Worm (Caenorhabditis elegans): ENCODE results near the gene gsto-3.

gsto-3 gene

DNA sequence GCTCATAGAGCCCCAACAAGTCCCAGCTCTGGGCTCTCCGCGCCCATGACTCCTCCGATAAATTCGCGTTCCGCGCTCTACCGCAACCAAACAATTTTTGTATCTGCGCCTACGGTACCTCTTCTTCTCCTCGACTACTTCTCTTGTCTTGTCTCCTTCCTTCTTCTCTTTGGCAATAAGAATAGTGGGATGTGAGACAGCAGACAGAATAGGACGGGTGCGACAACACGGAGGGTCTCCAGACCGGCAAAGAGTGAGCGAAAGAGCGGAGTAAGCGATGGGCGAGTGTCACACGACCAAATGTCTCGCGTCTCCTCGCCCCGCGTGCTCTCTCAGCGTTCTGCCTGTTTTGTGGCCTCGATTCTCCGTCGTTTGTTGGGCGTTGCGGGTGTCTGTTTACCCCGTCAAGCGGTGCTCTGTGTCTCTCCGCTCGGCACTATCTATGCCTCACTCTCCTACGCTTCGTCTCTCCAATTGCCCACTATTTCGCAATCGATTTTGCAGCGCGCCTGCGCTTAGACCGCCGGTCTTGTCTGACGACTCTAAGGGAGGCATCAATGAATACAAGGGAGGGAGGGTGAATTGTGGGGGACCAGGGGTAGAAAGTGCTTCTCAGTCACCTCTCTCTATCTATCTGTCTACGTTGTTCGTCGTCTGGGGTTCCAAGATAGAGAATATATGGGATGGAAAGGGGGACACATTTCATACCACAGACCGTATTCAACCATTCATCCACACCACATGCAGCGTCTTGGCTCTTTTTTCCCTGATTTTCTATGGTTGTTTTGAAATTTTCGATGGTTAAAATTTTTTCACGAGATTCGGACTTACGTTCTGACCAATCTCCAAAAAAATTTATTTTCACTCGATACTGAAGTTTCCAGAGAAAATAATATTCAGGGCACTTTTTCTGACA, 26.3 kb downstream of the gsto-3 start, which contains the start of gene gei-4 (continued):
- no peak for TF ChIP-seq nhr-111 (GFP tag; optimal IDR thresholded peaks at IDR 0.05)
- no peak for TF ChIP-seq lim-7 (GFP tag; IDR thresholded peaks at IDR 0.05)
- TF ChIP-seq ceh-28 (tag; optimal IDR thresholded peaks at IDR 0.05) = peak; percentile 92
- peak; percentile 66 for TF ChIP-seq jun-1 (tag; optimal IDR thresholded peaks at IDR 0.05)
- peak; percentile 78 for TF ChIP-seq dmd-6 (GFP tag; IDR thresholded peaks at IDR 0.05)
- TF ChIP-seq zfp-3 (GFP tag; conservative IDR thresholded peaks at IDR 0.05) = no peak
- TF ChIP-seq zag-1 (tag; optimal IDR thresholded peaks at IDR 0.05) = no peak
- no peak for TF ChIP-seq nhr-76 (tag; optimal IDR thresholded peaks at IDR 0.05)
- peak; percentile 24 for TF ChIP-seq lin-13 (GFP tag; optimal IDR thresholded peaks at IDR 0.05)
- peak; percentile 97 for TF ChIP-seq hlh-11 (tag; optimal IDR thresholded peaks at IDR 0.05)
- peak; percentile 52; the same call in 1 of the 2 replicates for TF ChIP-seq dmd-9 (GFP tag; IDR thresholded peaks at IDR 0.05)
- no peak for TF ChIP-seq R02D3.7 (tag; optimal IDR thresholded peaks at IDR 0.05)
- peak; percentile 88 for TF ChIP-seq mep-1 (tag; optimal IDR thresholded peaks at IDR 0.05)
- peak; percentile 18 for TF ChIP-seq ztf-7 (tag; optimal IDR thresholded peaks at IDR 0.05)
- no peak for TF ChIP-seq zip-11 (GFP tag; IDR thresholded peaks at IDR 0.05)
- TF ChIP-seq ZK546.5 (tag; optimal IDR thresholded peaks at IDR 0.05) = no peak
- no peak for TF ChIP-seq Y105C5A.15 (GFP tag; IDR thresholded peaks at IDR 0.05)
- peak; percentile 99 for TF ChIP-seq set-16 (GFP tag; IDR thresholded peaks at IDR 0.05)
- TF ChIP-seq F10B5.3 (tag; optimal IDR thresholded peaks at IDR 0.05) = peak; percentile 58
- TF ChIP-seq gei-8 (GFP tag; optimal IDR thresholded peaks at IDR 0.05) = peak; percentile 67

DNA sequence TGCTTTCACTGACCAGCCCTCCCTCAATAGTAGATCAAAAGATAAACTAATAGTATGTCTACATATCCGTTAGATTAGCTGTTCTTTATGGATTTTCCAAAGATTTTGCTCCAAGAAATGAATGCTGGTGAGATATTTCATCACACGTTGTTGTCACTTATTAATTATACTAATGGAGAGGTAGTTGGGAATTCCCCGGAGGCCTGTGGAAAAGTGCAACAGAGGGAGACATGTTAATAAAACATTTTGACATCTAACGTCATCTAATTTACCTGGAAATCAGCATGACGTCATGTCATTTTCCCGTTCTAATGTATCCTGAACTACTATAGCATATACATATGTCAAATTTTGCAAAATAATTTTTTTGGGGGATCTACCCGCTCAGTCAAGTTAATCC, 28.1 kb downstream of the gsto-3 start:
- TF ChIP-seq ctbp-1 (GFP tag; IDR thresholded peaks at IDR 0.05) (no peak), attf-4 (tag; optimal IDR thresholded peaks at IDR 0.05) (no peak), madf-9 (GFP tag; conservative IDR thresholded peaks at IDR 0.05) (no peak), fos-1 (tag; optimal IDR thresholded peaks at IDR 0.05) (no peak), daf-19 (GFP tag; conservative IDR thresholded peaks at IDR 0.05) (no peak), snpc-1.2 (GFP tag; IDR thresholded peaks at IDR 0.05) (no peak), nhr-6 (tag; optimal IDR thresholded peaks at IDR 0.05) (no peak), daf-8 (GFP tag; IDR thresholded peaks at IDR 0.05) (no peak), zip-2 (tag; optimal IDR thresholded peaks at IDR 0.05) (no peak)

ce11 chrIII:351860-352456, 29.1 kb downstream of the gsto-3 start:
- TF ChIP-seq F44E2.7 (GFP tag; IDR thresholded peaks at IDR 0.05) (no peak), skn-1 (tag; optimal IDR thresholded peaks at IDR 0.05) (no peak), ztf-11 (tag; optimal IDR thresholded peaks at IDR 0.05) (no peak), pqm-1 (tag; optimal IDR thresholded peaks at IDR 0.05) (no peak), zag-1 (tag; optimal IDR thresholded peaks at IDR 0.05) (no peak), ceh-62 (tag; optimal IDR thresholded peaks at IDR 0.05) (no peak), hlh-11 (tag; optimal IDR thresholded peaks at IDR 0.05) (peak; percentile 31), F49E8.2 (tag; optimal IDR thresholded peaks at IDR 0.05; ENCODE audit: borderline replicate concordance) (no peak), nhr-111 (GFP tag; optimal IDR thresholded peaks at IDR 0.05) (no peak), nhr-28 (tag; optimal IDR thresholded peaks at IDR 0.05) (no peak), nhr-41 (GFP tag; IDR thresholded peaks at IDR 0.05) (no peak), unc-39 (tag; optimal IDR thresholded peaks at IDR 0.05) (no peak), egl-27 (tag; optimal IDR thresholded peaks at IDR 0.05) (no peak), mxl-3 (GFP tag; optimal IDR thresholded peaks at IDR 0.05) (no peak), nhr-102 (tag; optimal IDR thresholded peaks at IDR 0.05) (no peak), mes-2 (tag; optimal IDR thresholded peaks at IDR 0.05; ENCODE audit: poor library complexity, severe bottlenecking) (peak; percentile 26), zfp-3 (GFP tag; conservative IDR thresholded peaks at IDR 0.05) (no peak), lir-3 (tag; optimal IDR thresholded peaks at IDR 0.05) (no peak), sdz-12 (GFP tag; optimal IDR thresholded peaks at IDR 0.05) (no peak), nhr-6 (tag; optimal IDR thresholded peaks at IDR 0.05) (no peak), lim-7 (GFP tag; IDR thresholded peaks at IDR 0.05) (no peak), ztf-7 (tag; optimal IDR thresholded peaks at IDR 0.05) (no peak), mxl-2 (GFP tag; conservative IDR thresholded peaks at IDR 0.05) (no peak), ceh-32 (tag; optimal IDR thresholded peaks at IDR 0.05; ENCODE audit: poor library complexity) (no peak), madf-9 (GFP tag; conservative IDR thresholded peaks at IDR 0.05) (no peak), egl-43 (GFP tag; IDR thresholded peaks at IDR 0.05) (no peak), snpc-1.2 (GFP tag; IDR thresholded peaks at IDR 0.05) (no peak)

Measured in whole organism, L4 larva.